Worm (Caenorhabditis elegans): ENCODE data around the gene srd-49.

Gene srd-49

DNA sequence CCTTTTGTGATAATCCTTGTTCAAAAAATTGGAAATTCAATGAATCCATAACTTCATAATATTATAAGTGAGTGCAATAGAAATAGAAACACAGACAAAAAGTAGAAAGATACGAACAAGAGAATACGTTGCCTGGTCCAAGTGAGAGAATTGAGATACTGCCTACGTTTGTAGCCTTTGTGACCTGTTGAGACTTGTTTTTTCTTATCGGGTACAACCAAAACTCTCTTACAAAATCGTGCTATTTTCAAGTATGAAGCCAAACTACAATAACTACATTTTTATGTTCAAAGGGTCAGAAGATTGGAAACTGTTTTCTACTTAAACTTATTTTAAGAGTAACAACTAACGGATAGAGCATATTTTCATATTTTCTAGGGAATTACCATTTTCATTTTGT is 12.8 kb upstream of the srd-49 start, which contains the start of gene nhr-205:
Gene nhr-205, minus strand, starts transcription at position 141 of the 400 bp plus-strand sequence.
- no peak for TF ChIP-seq lin-13 (tag; optimal IDR thresholded peaks at IDR 0.05)
- TF ChIP-seq blmp-1 (tag; optimal IDR thresholded peaks at IDR 0.05) = no peak
- TF ChIP-seq bed-3 (GFP tag; optimal IDR thresholded peaks at IDR 0.05) = no peak
- TF ChIP-seq unc-120 (tag; optimal IDR thresholded peaks at IDR 0.05; ENCODE audit: poor library complexity, severe bottlenecking) = no peak
- no peak for TF ChIP-seq pha-4 (tag; optimal IDR thresholded peaks at IDR 0.05)
- no peak for TF ChIP-seq nhr-2 (tag; optimal IDR thresholded peaks at IDR 0.05)
- no peak for TF ChIP-seq mab-5 (tag; optimal IDR thresholded peaks at IDR 0.05)
- no peak for TF ChIP-seq ceh-39 (tag; optimal IDR thresholded peaks at IDR 0.05)
- no peak for TF ChIP-seq ceh-83 (GFP tag; optimal IDR thresholded peaks at IDR 0.05)
- TF ChIP-seq lsy-2 (tag; optimal IDR thresholded peaks at IDR 0.05) = no peak
- no peak for TF ChIP-seq unc-39 (tag; optimal IDR thresholded peaks at IDR 0.05)
- TF ChIP-seq nhr-237 (tag; optimal IDR thresholded peaks at IDR 0.05) = no peak
- no peak for TF ChIP-seq nhr-28 (tag; optimal IDR thresholded peaks at IDR 0.05)
- TF ChIP-seq drap-1 (GFP tag; optimal IDR thresholded peaks at IDR 0.05) = no peak
- no peak for TF ChIP-seq hlh-1 (tag; optimal IDR thresholded peaks at IDR 0.05)
- TF ChIP-seq mep-1 (tag; optimal IDR thresholded peaks at IDR 0.05) = no peak
- TF ChIP-seq tbx-8 (GFP tag; optimal IDR thresholded peaks at IDR 0.05) = no peak

DNA sequence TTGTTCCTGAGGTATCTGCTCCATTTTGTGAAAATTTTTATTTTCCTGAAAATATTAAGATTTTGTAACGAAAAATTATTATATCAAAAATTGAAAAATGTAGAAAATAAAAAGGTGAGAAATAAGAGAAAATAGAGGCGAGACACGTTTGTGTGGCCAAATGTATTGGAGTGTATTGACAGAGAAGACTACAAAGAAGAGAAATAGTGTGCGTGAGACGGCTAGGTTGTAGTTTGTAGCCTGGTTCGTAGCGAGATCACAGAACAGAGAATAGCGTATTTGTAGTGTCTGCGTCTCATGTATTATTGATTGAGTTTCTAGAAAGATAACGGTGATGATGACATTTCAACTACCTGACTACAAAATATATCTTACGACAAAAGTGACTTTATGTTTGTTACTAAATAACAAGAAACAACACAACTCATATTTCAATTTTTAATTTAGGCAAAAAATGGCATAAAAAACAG is 10.4 kb upstream of the srd-49 start, which contains the start of gene nhr-12:
Gene nhr-12, minus strand, starts transcription at position 51 of the 470 bp plus-strand sequence.
- TF ChIP-seq mep-1 (tag; optimal IDR thresholded peaks at IDR 0.05) (peak; percentile 13), nhr-76 (tag; optimal IDR thresholded peaks at IDR 0.05) (no peak), nhr-28 (tag; optimal IDR thresholded peaks at IDR 0.05) (peak; percentile 50)

ce11 chrV:10084864-10085263 is 9.6 kb upstream of the srd-49 start, which contains the start of gene R04B5.6:
R04B5.6 (plus strand) TSS chrV:10085164.
- no peak for TF ChIP-seq sptf-1 (tag; optimal IDR thresholded peaks at IDR 0.05)
- TF ChIP-seq mep-1 (tag; optimal IDR thresholded peaks at IDR 0.05) = no peak
- TF ChIP-seq hlh-1 (tag; optimal IDR thresholded peaks at IDR 0.05) = peak; percentile 6
- TF ChIP-seq mls-2 (tag; optimal IDR thresholded peaks at IDR 0.05) = no peak
- TF ChIP-seq ztf-11 (tag; optimal IDR thresholded peaks at IDR 0.05) = no peak
- TF ChIP-seq ces-1 (GFP tag; optimal IDR thresholded peaks at IDR 0.05) = no peak
- TF ChIP-seq M03D4.4 (tag; optimal IDR thresholded peaks at IDR 0.05) = no peak
- no peak for TF ChIP-seq lin-13 (tag; optimal IDR thresholded peaks at IDR 0.05)

DNA sequence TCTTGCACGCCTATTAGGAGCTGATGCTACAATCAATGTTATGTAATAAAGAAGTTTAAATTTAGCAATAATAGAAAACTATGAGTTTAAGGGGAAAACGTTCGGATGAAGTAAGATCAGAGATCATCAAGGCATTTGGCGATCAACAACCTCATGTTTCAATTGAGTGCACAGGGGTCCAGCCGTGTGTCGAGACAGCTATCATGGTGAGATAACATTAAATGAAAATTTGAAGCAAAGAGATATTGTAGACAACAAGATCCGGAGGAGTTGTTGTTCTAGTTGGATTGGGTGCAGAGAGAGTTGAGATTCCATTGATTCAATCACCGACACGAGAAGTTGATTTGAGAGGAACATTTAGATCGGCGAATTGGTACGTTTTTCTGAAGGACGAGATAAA is 8.3 kb upstream of the srd-49 start:
- TF ChIP-seq hlh-1 (tag; optimal IDR thresholded peaks at IDR 0.05) (peak; percentile 52), ces-1 (GFP tag; optimal IDR thresholded peaks at IDR 0.05) (no peak)

- TF ChIP-seq elt-3 (tag; optimal IDR thresholded peaks at IDR 0.05) = peak; percentile 86
- TF ChIP-seq elt-1 (tag; optimal IDR thresholded peaks at IDR 0.05; ENCODE audit: borderline replicate concordance, insufficient read depth) = peak; percentile 30
- no peak for TF ChIP-seq ces-1 (GFP tag; optimal IDR thresholded peaks at IDR 0.05)
- TF ChIP-seq unc-62 (GFP tag; optimal IDR thresholded peaks at IDR 0.05) = peak; percentile 62
- TF ChIP-seq unc-39 (tag; optimal IDR thresholded peaks at IDR 0.05) = no peak
- TF ChIP-seq mls-2 (tag; optimal IDR thresholded peaks at IDR 0.05) = no peak
- TF ChIP-seq nhr-237 (tag; optimal IDR thresholded peaks at IDR 0.05) = no peak
- TF ChIP-seq mep-1 (tag; optimal IDR thresholded peaks at IDR 0.05) = no peak
Measured at ce11 chrV:10087103-10087502, 7.4 kb upstream of the srd-49 start, which contains the start of gene R04B5.5. R04B5.5 (plus strand) TSS chrV:10087480.

ce11 chrV:10090461-10090860 is 4.0 kb upstream of the srd-49 start, which contains the start of gene R04B5.7:
R04B5.7 (minus strand) TSS chrV:10090561.
- TF ChIP-seq sptf-1 (tag; optimal IDR thresholded peaks at IDR 0.05) (no peak), pha-4 (tag; optimal IDR thresholded peaks at IDR 0.05) (no peak), ceh-39 (tag; optimal IDR thresholded peaks at IDR 0.05) (no peak), ceh-83 (GFP tag; optimal IDR thresholded peaks at IDR 0.05) (no peak), lin-13 (tag; optimal IDR thresholded peaks at IDR 0.05) (no peak), zip-8 (tag; optimal IDR thresholded peaks at IDR 0.05) (no peak), nhr-76 (tag; optimal IDR thresholded peaks at IDR 0.05) (no peak), lin-32 (GFP tag; optimal IDR thresholded peaks at IDR 0.05) (no peak), elt-1 (tag; optimal IDR thresholded peaks at IDR 0.05; ENCODE audit: borderline replicate concordance, insufficient read depth) (no peak)
